Fruit fly (Drosophila melanogaster) whole organism, wandering third instar larva: Measurements from ENCODE around the gene CG14518.

Source experiments
- Abd-B ChIP-seq: fragments of >200 bp; optimal IDR thresholded peaks from 2 replicates; lab custom pipeline; 2017; ENCODE audit warnings: missing biosample characterization, missing genetic modification characterization
- CG32264 ChIP-seq: fragments of 200-800 bp; sonication (Bioruptor generic); optimal IDR thresholded peaks from 2 replicates; lab custom pipeline; 2016; ENCODE audit warnings: missing biosample characterization, missing genetic modification characterization
- CG9705 ChIP-seq: fragments of 200-800 bp; sonication (Bioruptor generic); optimal IDR thresholded peaks from 2 replicates; lab custom pipeline; 2018; ENCODE audit warnings: missing biosample characterization, mild to moderate bottlenecking, missing genetic modification characterization
- Dfd ChIP-seq: fragments of >200 bp; optimal IDR thresholded peaks from 2 replicates; lab custom pipeline; 2017; ENCODE audit warnings: missing biosample characterization, missing genetic modification characterization
- Dif ChIP-seq: fragments of 200-275, 200-300 bp; sonication (Bioruptor generic); optimal IDR thresholded peaks from 2 replicates; lab custom pipeline; 2018; ENCODE audit warnings: missing biosample characterization, missing genetic modification characterization; ENCODE audit not compliant: partially characterized antibody
- GATAd ChIP-seq: sonication (Bioruptor generic); optimal IDR thresholded peaks from 2 replicates; lab custom pipeline; 2016; ENCODE audit warnings: missing biosample characterization, missing genetic modification characterization
- HLH106 ChIP-seq: fragments of 200-800 bp; optimal IDR thresholded peaks from 3 replicates; lab custom pipeline; 2019; ENCODE audit warnings: missing biosample characterization, mild to moderate bottlenecking, missing genetic modification characterization, moderate library complexity
- Hnf4 ChIP-seq: fragments of 200-800 bp; sonication (Bioruptor generic); optimal IDR thresholded peaks from 2 replicates; lab custom pipeline; 2016; ENCODE audit warnings: missing biosample characterization, mild to moderate bottlenecking, missing genetic modification characterization
- Hr78 ChIP-seq: fragments of >200 bp; optimal IDR thresholded peaks from 2 replicates; lab custom pipeline; 2017; ENCODE audit warnings: missing biosample characterization, missing genetic modification characterization
- Jra ChIP-seq: sonication (Bioruptor generic); optimal IDR thresholded peaks from 2 replicates; lab custom pipeline; 2016; ENCODE audit warnings: missing biosample characterization, missing genetic modification characterization
- Mio ChIP-seq: sonication (Bioruptor generic); optimal IDR thresholded peaks from 2 replicates; lab custom pipeline; 2016; ENCODE audit warnings: missing biosample characterization, missing genetic modification characterization
- Myc ChIP-seq: fragments of >200 bp; optimal IDR thresholded peaks from 2 replicates; lab custom pipeline; 2017
- N ChIP-seq: fragments of >200 bp; optimal IDR thresholded peaks from 2 replicates; lab custom pipeline; 2018; ENCODE audit warnings: missing biosample characterization, missing external identifiers, missing genetic modification characterization
- OdsH ChIP-seq: fragments of 200-800 bp; sonication (Bioruptor generic); optimal IDR thresholded peaks from 2 replicates; lab custom pipeline; 2016; ENCODE audit warnings: missing biosample characterization, mild to moderate bottlenecking, missing genetic modification characterization
- Rel ChIP-seq, 2 experiments: fragments of 200-800 bp; sonication (Bioruptor generic) in 1 of 2; optimal IDR thresholded peaks; 2 replicates in 1 of 2; 3 replicates in 1 of 2; lab custom pipeline; 2016 to 2019; ENCODE audit warnings: mild to moderate bottlenecking in 2 of 2, missing biosample characterization in 2 of 2, missing genetic modification characterization in 2 of 2, moderate library complexity in 1 of 2
- Sp1 ChIP-seq: fragments of 200-800 bp; sonication (Bioruptor generic); optimal IDR thresholded peaks from 3 replicates; lab custom pipeline; 2019; ENCODE audit warnings: missing biosample characterization, mild to moderate bottlenecking, missing genetic modification characterization, moderate library complexity
- br ChIP-seq: fragments of 200-800 bp; sonication (Bioruptor generic); optimal IDR thresholded peaks from 2 replicates; lab custom pipeline; 2016; ENCODE audit warnings: missing biosample characterization, missing genetic modification characterization
- brk ChIP-seq: fragments of 200-800 bp; sonication (Bioruptor generic); optimal IDR thresholded peaks from 2 replicates; lab custom pipeline; 2016; ENCODE audit warnings: missing biosample characterization, mild to moderate bottlenecking, missing genetic modification characterization
- dl ChIP-seq, 2 experiments: fragments of 175-275, 200-275 bp in 1 of 2; fragments of 200-275 bp in 1 of 2; sonication (Bioruptor generic); optimal IDR thresholded peaks; lab custom pipeline; 2018; ENCODE audit warnings: mild to moderate bottlenecking in 2 of 2, missing biosample characterization in 2 of 2, missing genetic modification characterization in 2 of 2, moderate library complexity in 2 of 2; ENCODE audit not compliant: partially characterized antibody in 2 of 2, insufficient read depth in 1 of 2
- dmrt93B ChIP-seq: fragments of 200-800 bp; sonication (Bioruptor generic); optimal IDR thresholded peaks from 2 replicates; lab custom pipeline; 2018; ENCODE audit warnings: missing biosample characterization, mild to moderate bottlenecking, missing genetic modification characterization
- dsf ChIP-seq: sonication (Bioruptor generic); optimal IDR thresholded peaks from 2 replicates; lab custom pipeline; 2016; ENCODE audit warnings: missing biosample characterization, missing genetic modification characterization, borderline replicate concordance
- ey ChIP-seq: fragments of 200-800 bp; sonication (Bioruptor generic); optimal IDR thresholded peaks from 2 replicates; lab custom pipeline; 2016; ENCODE audit warnings: missing biosample characterization, missing genetic modification characterization
- foxo ChIP-seq, 2 experiments: fragments of 200-800 bp; sonication (Bioruptor generic); optimal IDR thresholded peaks; 2 replicates in 1 of 2; 3 replicates in 1 of 2; lab custom pipeline; 2016 to 2017; ENCODE audit warnings: missing biosample characterization in 2 of 2, missing genetic modification characterization in 2 of 2
- fru ChIP-seq: fragments of 200-800 bp; sonication (Bioruptor generic); optimal IDR thresholded peaks from 3 replicates; lab custom pipeline; 2016; ENCODE audit warnings: missing biosample characterization, mild to moderate bottlenecking, missing genetic modification characterization
- h ChIP-seq: fragments of 200-800 bp; sonication (Bioruptor generic); optimal IDR thresholded peaks from 3 replicates; lab custom pipeline; 2016; ENCODE audit warnings: missing biosample characterization, mild to moderate bottlenecking, missing genetic modification characterization
- jim ChIP-seq: fragments of 175-275, 200-325 bp; sonication (Bioruptor generic); optimal IDR thresholded peaks from 2 replicates; lab custom pipeline; 2016; ENCODE audit warnings: missing biosample characterization, mild to moderate bottlenecking, missing genetic modification characterization
- lola ChIP-seq: fragments of >200 bp; optimal IDR thresholded peaks from 2 replicates; lab custom pipeline; 2017; ENCODE audit warnings: missing biosample characterization, missing genetic modification characterization
- psq ChIP-seq: fragments of 200-800 bp; sonication (Bioruptor generic); optimal IDR thresholded peaks from 3 replicates; lab custom pipeline; 2017; ENCODE audit warnings: missing biosample characterization, mild to moderate bottlenecking, missing genetic modification characterization, moderate library complexity
- rgr ChIP-seq: fragments of 200-800 bp; sonication (Bioruptor generic); optimal IDR thresholded peaks from 3 replicates; lab custom pipeline; 2016; ENCODE audit warnings: missing biosample characterization, mild to moderate bottlenecking, missing genetic modification characterization
- sage ChIP-seq: fragments of 200-800 bp; sonication (Bioruptor generic); optimal IDR thresholded peaks from 2 replicates; lab custom pipeline; 2016; ENCODE audit warnings: missing biosample characterization, mild to moderate bottlenecking, missing genetic modification characterization
- sv ChIP-seq: fragments of 200-800 bp; sonication (Bioruptor generic); optimal IDR thresholded peaks from 3 replicates; lab custom pipeline; 2016; ENCODE audit warnings: missing biosample characterization, missing genetic modification characterization
- tai ChIP-seq: sonication (Bioruptor generic); optimal IDR thresholded peaks from 2 replicates; lab custom pipeline; 2016; ENCODE audit warnings: missing biosample characterization, missing genetic modification characterization
- usp ChIP-seq: fragments of >200 bp; optimal IDR thresholded peaks from 2 replicates; lab custom pipeline; 2017; ENCODE audit warnings: missing biosample characterization, missing genetic modification characterization
- woc ChIP-seq: sonication (Bioruptor generic); optimal IDR thresholded peaks from 2 replicates; lab custom pipeline; 2016; ENCODE audit warnings: missing biosample characterization, mild to moderate bottlenecking, missing genetic modification characterization

Gene CG14518

DNA sequence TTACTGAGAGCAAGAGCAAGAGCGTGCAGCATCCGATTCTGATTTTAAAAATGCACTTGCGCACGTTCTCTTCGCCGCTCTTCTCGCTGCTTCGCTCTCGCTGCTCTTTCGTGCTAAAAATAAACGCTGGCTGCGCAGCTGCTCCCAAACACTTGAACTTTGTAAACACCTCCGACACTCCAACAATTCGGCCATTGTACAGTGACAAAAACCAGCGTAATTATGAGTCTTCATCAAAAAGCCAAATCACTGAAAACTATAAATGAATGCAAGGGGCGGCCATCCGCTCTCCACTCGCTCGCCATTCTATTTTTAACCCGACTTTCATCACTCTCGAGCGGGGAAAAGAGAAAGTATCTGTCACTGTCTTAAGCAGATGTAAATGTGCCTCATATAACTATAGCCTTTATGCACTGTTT is 39.9 kb downstream of the CG14518 start:
- TF ChIP-seq Hnf4 (GFP tag; lab: Kevin White, UChicago) (peak; percentile 18), Abd-B (no peak), psq (no peak), dl (GFP tag; optimal IDR thresholded peaks at IDR 0.05; lab: Kevin White, UChicago; ENCODE audit: insufficient read depth in 1 of 2, partially characterized antibody in 2 of 2) (peak in 1 of 2 experiments; percentile 84), h (GFP tag; lab: Kevin White, UChicago) (peak; percentile 32), tai (GFP tag; lab: Kevin White, UChicago) (no peak), Myc (no peak), HLH106 (no peak), usp (GFP tag; lab: Kevin White, UChicago) (no peak), GATAd (GFP tag; lab: Kevin White, UChicago) (no peak), Hr78 (no peak), foxo (GFP tag; optimal IDR thresholded peaks at IDR 0.05; lab: Kevin White, UChicago) (peak in 1 of 2 experiments; percentile 37), woc (GFP tag; lab: Kevin White, UChicago) (no peak), jim (no peak), ey (peak; percentile 5), Mio (no peak), Dif (peak; percentile 64), lola (GFP tag; lab: Kevin White, UChicago) (no peak), br (peak; percentile 57), Jra (no peak), dsf (GFP tag; lab: Kevin White, UChicago) (no peak), rgr (GFP tag; lab: Kevin White, UChicago) (peak; percentile 34), OdsH (GFP tag; lab: Kevin White, UChicago) (peak; percentile 10), fru (peak; percentile 54), CG32264 (GFP tag; lab: Kevin White, UChicago) (no peak), N (GFP tag; lab: Kevin White, UChicago) (no peak), Rel (GFP tag; optimal IDR thresholded peaks at IDR 0.05; lab: Kevin White, UChicago) (no peak), Rel (tag; optimal IDR thresholded peaks at IDR 0.05; lab: Kevin White, UChicago) (no peak), dmrt93B (GFP tag; lab: Kevin White, UChicago) (no peak), Sp1 (GFP tag; lab: Kevin White, UChicago) (no peak)

dm6 chr3R:29066285-29066684 is 41.5 kb downstream of the CG14518 start:
- TF ChIP-seq brk (GFP tag; lab: Kevin White, UChicago) (no peak), Jra (no peak)

dm6 chr3R:29067091-29067490 is 42.3 kb downstream of the CG14518 start:
- no peak for TF ChIP-seq sage (GFP tag; lab: Kevin White, UChicago)
- TF ChIP-seq brk (GFP tag; lab: Kevin White, UChicago), result no peak
- peak; percentile 28 for TF ChIP-seq fru
- TF ChIP-seq N (GFP tag; lab: Kevin White, UChicago), result no peak
- no peak for TF ChIP-seq jim
- no peak for TF ChIP-seq dmrt93B (GFP tag; lab: Kevin White, UChicago)
- no peak for TF ChIP-seq dsf (GFP tag; lab: Kevin White, UChicago)
- TF ChIP-seq h (GFP tag; lab: Kevin White, UChicago), result peak; percentile 34
- TF ChIP-seq usp (GFP tag; lab: Kevin White, UChicago), result no peak
- TF ChIP-seq Rel (GFP tag; optimal IDR thresholded peaks at IDR 0.05; lab: Kevin White, UChicago), result no peak
- TF ChIP-seq Rel (tag; optimal IDR thresholded peaks at IDR 0.05; lab: Kevin White, UChicago), result peak; percentile 29
- no peak for TF ChIP-seq lola (GFP tag; lab: Kevin White, UChicago)
- peak; percentile 9 for TF ChIP-seq Sp1 (GFP tag; lab: Kevin White, UChicago)
- no peak for TF ChIP-seq sv (GFP tag; lab: Kevin White, UChicago)
- no peak for TF ChIP-seq GATAd (GFP tag; lab: Kevin White, UChicago)
- no peak for TF ChIP-seq woc (GFP tag; lab: Kevin White, UChicago)
- TF ChIP-seq Mio, result no peak
- TF ChIP-seq Dif, result no peak
- TF ChIP-seq psq, result no peak
- TF ChIP-seq Dfd, result no peak
- TF ChIP-seq CG9705 (GFP tag; lab: Kevin White, UChicago), result no peak
- TF ChIP-seq br, result no peak
